Fruit fly (Drosophila melanogaster): Measurements from ENCODE around the gene PNUTS.

PNUTS gene

dm6 chr2L:870285-870684, at the start of gene PNUTS:
TSS of gene PNUTS (plus strand) at chr2L:870465.
- TF ChIP-seq insv (optimal IDR thresholded peaks at IDR 0.05) (no peak), Sin3A (optimal IDR thresholded peaks at IDR 0.05) (no peak), h (optimal IDR thresholded peaks at IDR 0.05) (no peak), psq (optimal IDR thresholded peaks at IDR 0.05) (no peak), Myc (optimal IDR thresholded peaks at IDR 0.05) (no peak)

- no peak for TF ChIP-seq insv (optimal IDR thresholded peaks at IDR 0.05)
- no peak for TF ChIP-seq psq (optimal IDR thresholded peaks at IDR 0.05)
- TF ChIP-seq Sin3A (optimal IDR thresholded peaks at IDR 0.05): no peak
- TF ChIP-seq ttk (optimal IDR thresholded peaks at IDR 0.05): no peak
- no peak for TF ChIP-seq Myc (optimal IDR thresholded peaks at IDR 0.05)
- no peak for TF ChIP-seq h (optimal IDR thresholded peaks at IDR 0.05)
Observed at dm6 chr2L:821242-821985, 48.9 kb upstream of the PNUTS start, which contains the start of gene CG3662. TSS of gene CG3662 (plus strand) at chr2L:821289.

- TF ChIP-seq psq (optimal IDR thresholded peaks at IDR 0.05): no peak
- no peak for TF ChIP-seq h (optimal IDR thresholded peaks at IDR 0.05)
- no peak for TF ChIP-seq Myc (optimal IDR thresholded peaks at IDR 0.05)
- TF ChIP-seq ttk (optimal IDR thresholded peaks at IDR 0.05): no peak
- no peak for TF ChIP-seq insv (optimal IDR thresholded peaks at IDR 0.05)
- TF ChIP-seq Sin3A (optimal IDR thresholded peaks at IDR 0.05): no peak
Observed at dm6 chr2L:821986-822711, 48.1 kb upstream of the PNUTS start.

- no peak for TF ChIP-seq Myc (optimal IDR thresholded peaks at IDR 0.05)
- TF ChIP-seq h (optimal IDR thresholded peaks at IDR 0.05): peak; percentile 41
Observed at dm6 chr2L:825768-826263, 44.4 kb upstream of the PNUTS start, which contains the start of the genes CG3862 and dock. TSS of gene CG3862 (minus strand) at chr2L:825861. TSS of gene dock (plus strand) at chr2L:825969.

dm6 chr2L:826388-826787, 43.9 kb upstream of the PNUTS start:
- TF ChIP-seq Myc (optimal IDR thresholded peaks at IDR 0.05) (no peak), ttk (optimal IDR thresholded peaks at IDR 0.05) (no peak), h (optimal IDR thresholded peaks at IDR 0.05) (no peak), psq (optimal IDR thresholded peaks at IDR 0.05) (no peak), Sin3A (optimal IDR thresholded peaks at IDR 0.05) (no peak), insv (optimal IDR thresholded peaks at IDR 0.05) (no peak)

dm6 chr2L:827049-827448, 43.2 kb upstream of the PNUTS start:
- TF ChIP-seq Myc (optimal IDR thresholded peaks at IDR 0.05) (no peak), psq (optimal IDR thresholded peaks at IDR 0.05) (no peak)

- TF ChIP-seq ttk (optimal IDR thresholded peaks at IDR 0.05): no peak
- no peak for TF ChIP-seq insv (optimal IDR thresholded peaks at IDR 0.05)
- no peak for TF ChIP-seq h (optimal IDR thresholded peaks at IDR 0.05)
- TF ChIP-seq Sin3A (optimal IDR thresholded peaks at IDR 0.05): no peak
- no peak for TF ChIP-seq Myc (optimal IDR thresholded peaks at IDR 0.05)
- no peak for TF ChIP-seq psq (optimal IDR thresholded peaks at IDR 0.05)
Observed at dm6 chr2L:827516-828362, 42.5 kb upstream of the PNUTS start.

dm6 chr2L:837989-838388, 32.3 kb upstream of the PNUTS start:
- TF ChIP-seq psq (optimal IDR thresholded peaks at IDR 0.05) (no peak), h (optimal IDR thresholded peaks at IDR 0.05) (no peak), ttk (optimal IDR thresholded peaks at IDR 0.05) (no peak), insv (optimal IDR thresholded peaks at IDR 0.05) (no peak), Myc (optimal IDR thresholded peaks at IDR 0.05) (no peak)

- TF ChIP-seq Myc (optimal IDR thresholded peaks at IDR 0.05) (no peak), psq (optimal IDR thresholded peaks at IDR 0.05) (no peak), ttk (optimal IDR thresholded peaks at IDR 0.05) (no peak), insv (optimal IDR thresholded peaks at IDR 0.05) (no peak), Sin3A (optimal IDR thresholded peaks at IDR 0.05) (no peak), h (optimal IDR thresholded peaks at IDR 0.05) (no peak)
Observed at dm6 chr2L:838786-839185, 31.5 kb upstream of the PNUTS start.

- TF ChIP-seq ttk (optimal IDR thresholded peaks at IDR 0.05): no peak
- TF ChIP-seq Sin3A (optimal IDR thresholded peaks at IDR 0.05): no peak
- no peak for TF ChIP-seq Myc (optimal IDR thresholded peaks at IDR 0.05)
- no peak for TF ChIP-seq h (optimal IDR thresholded peaks at IDR 0.05)
- no peak for TF ChIP-seq psq (optimal IDR thresholded peaks at IDR 0.05)
- TF ChIP-seq insv (optimal IDR thresholded peaks at IDR 0.05): no peak
Observed at dm6 chr2L:840022-840421, 30.2 kb upstream of the PNUTS start.

dm6 chr2L:840716-841115, 29.5 kb upstream of the PNUTS start:
- TF ChIP-seq psq (optimal IDR thresholded peaks at IDR 0.05) (no peak), insv (optimal IDR thresholded peaks at IDR 0.05) (no peak), h (optimal IDR thresholded peaks at IDR 0.05) (no peak), ttk (optimal IDR thresholded peaks at IDR 0.05) (no peak), Myc (optimal IDR thresholded peaks at IDR 0.05) (no peak), Sin3A (optimal IDR thresholded peaks at IDR 0.05) (no peak)

- TF ChIP-seq Myc (optimal IDR thresholded peaks at IDR 0.05) (no peak), h (optimal IDR thresholded peaks at IDR 0.05) (no peak), ttk (optimal IDR thresholded peaks at IDR 0.05) (no peak), Sin3A (optimal IDR thresholded peaks at IDR 0.05) (no peak), psq (optimal IDR thresholded peaks at IDR 0.05) (no peak), insv (optimal IDR thresholded peaks at IDR 0.05) (no peak)
Observed at dm6 chr2L:841708-842107, 28.6 kb upstream of the PNUTS start.
